Worm (Caenorhabditis elegans) whole organism, L4 larva: ENCODE data around the gene Y104H12D.2.

Experiments used
- F10B5.3 ChIP-seq: sonication (generic microtip); optimal IDR thresholded peaks from 2 replicates; lab custom pipeline; 2016; ENCODE audit warnings: mild to moderate bottlenecking, missing genetic modification characterization, missing compliant biosample characterization
- F26F4.8 ChIP-seq: fragments of 200-800 bp; sonication (Bioruptor generic); conservative IDR thresholded peaks from 2 replicates; pipeline ENCODE4 v1.3.6; 2022; ENCODE audit warnings: missing genetic modification characterization, missing compliant biosample characterization
- R02D3.7 ChIP-seq: fragments of 150-350 bp; sonication (generic microtip); optimal IDR thresholded peaks from 3 replicates; lab custom pipeline; 2014; ENCODE audit warnings: missing biosample characterization, missing genetic modification characterization
- Y5F2A.4 ChIP-seq: fragments of 200-800 bp; sonication (Bioruptor generic); optimal IDR thresholded peaks from 2 replicates; lab custom pipeline; 2018; ENCODE audit warnings: mild to moderate bottlenecking, missing genetic modification characterization, missing compliant biosample characterization
- ZK337.2 ChIP-seq: fragments of 200-800 bp; sonication (Bioruptor generic); IDR thresholded peaks from 2 replicates; pipeline ENCODE4 v1.3.6; 2022; ENCODE audit warnings: missing genetic modification reagents, missing genetic modification characterization, missing compliant biosample characterization
- aha-1 ChIP-seq: fragments of 150-350 bp; peaks from one replicate; lab custom pipeline; 2014; ENCODE audit warnings: missing biosample characterization, missing genetic modification characterization
- ama-1 ChIP-seq: fragments of 150-350 bp; optimal IDR thresholded peaks from 2 replicates; lab custom pipeline; 2014; ENCODE audit warnings: inconsistent platforms, mixed read lengths
- arid-1 ChIP-seq: fragments of 200-800 bp; sonication (Bioruptor generic); conservative IDR thresholded peaks from 2 replicates; pipeline ENCODE4 v1.3.6; 2022; ENCODE audit warnings: missing genetic modification reagents, missing genetic modification characterization, missing compliant biosample characterization
- ceh-32 ChIP-seq: sonication (generic microtip); optimal IDR thresholded peaks from 2 replicates; lab custom pipeline; 2016; ENCODE audit warnings: mild to moderate bottlenecking, missing genetic modification characterization, missing compliant biosample characterization; ENCODE audit not compliant: poor library complexity
- ceh-62 ChIP-seq: sonication (generic microtip); optimal IDR thresholded peaks from 2 replicates; lab custom pipeline; 2017; ENCODE audit warnings: missing biosample characterization, missing genetic modification characterization
- ces-1 ChIP-seq: fragments of 150-350 bp; sonication (generic microtip); optimal IDR thresholded peaks from 4 replicates; lab custom pipeline; 2014; ENCODE audit warnings: missing biosample characterization, missing genetic modification reagents, missing genetic modification characterization
- cey-2 ChIP-seq: sonication (generic microtip); optimal IDR thresholded peaks from 3 replicates; lab custom pipeline; 2017; ENCODE audit warnings: missing genetic modification characterization, mild to moderate bottlenecking, missing compliant biosample characterization, antibody characterized with exemption, borderline replicate concordance; ENCODE audit not compliant: insufficient read depth
- daf-12 ChIP-seq: fragments of 150-350 bp; optimal IDR thresholded peaks from 2 replicates; lab custom pipeline; 2014; ENCODE audit warnings: missing biosample characterization, missing genetic modification reagents, missing genetic modification characterization
- daf-16 ChIP-seq, 3 experiments: sonication (generic microtip); optimal IDR thresholded peaks; 2 replicates each; lab custom pipeline; 2016 to 2017; ENCODE audit warnings: missing genetic modification characterization in 3 of 3, missing genetic modification reagents in 3 of 3, mild to moderate bottlenecking in 2 of 3, missing compliant biosample characterization in 2 of 3, missing biosample characterization in 1 of 3, moderate library complexity in 1 of 3
- daf-19 ChIP-seq: fragments of 200-800 bp; sonication (Bioruptor generic); conservative IDR thresholded peaks from 2 replicates; pipeline ENCODE4 v1.3.6; 2022; ENCODE audit warnings: missing genetic modification characterization, missing compliant biosample characterization
- daf-8 ChIP-seq: fragments of 200-800 bp; sonication (Bioruptor generic); IDR thresholded peaks from 2 replicates; pipeline ENCODE4 v1.3.6; 2022; ENCODE audit warnings: missing genetic modification characterization, missing compliant biosample characterization
- dmd-6 ChIP-seq: fragments of 200-800 bp; sonication (Bioruptor generic); IDR thresholded peaks from 2 replicates; pipeline ENCODE4 v1.3.6; 2022; ENCODE audit warnings: missing genetic modification reagents, missing genetic modification characterization, missing compliant biosample characterization
- dmd-9 ChIP-seq: fragments of 200-800 bp; sonication (Bioruptor generic); IDR thresholded peaks from 2 replicates; pipeline ENCODE4 v1.3.6; 2022; ENCODE audit warnings: missing genetic modification reagents, missing genetic modification characterization, missing compliant biosample characterization
- dve-1 ChIP-seq: sonication (generic microtip); optimal IDR thresholded peaks from 2 replicates; lab custom pipeline; 2017; ENCODE audit warnings: antibody characterized with exemption, mild to moderate bottlenecking, missing genetic modification characterization, missing compliant biosample characterization; ENCODE audit not compliant: insufficient read depth
- egl-27 ChIP-seq: sonication (generic microtip); optimal IDR thresholded peaks from 3 replicates; lab custom pipeline; 2017; ENCODE audit warnings: missing biosample characterization, missing genetic modification reagents, missing genetic modification characterization
- egl-43 ChIP-seq: fragments of 200-800 bp; sonication (Bioruptor generic); IDR thresholded peaks from 2 replicates; pipeline ENCODE4 v1.3.6; 2022; ENCODE audit warnings: missing genetic modification reagents, missing genetic modification characterization, missing compliant biosample characterization
- fkh-10 ChIP-seq: fragments of 150-350 bp; optimal IDR thresholded peaks from 2 replicates; lab custom pipeline; 2014; ENCODE audit warnings: missing biosample characterization, missing genetic modification reagents, missing genetic modification characterization
- gei-8 ChIP-seq: fragments of 200-800 bp; sonication (Bioruptor generic); optimal IDR thresholded peaks from 2 replicates; lab custom pipeline; 2018; ENCODE audit warnings: mild to moderate bottlenecking, missing genetic modification characterization, missing compliant biosample characterization
- hlh-11 ChIP-seq: fragments of 200-800 bp; sonication (Bioruptor generic); optimal IDR thresholded peaks from 2 replicates; lab custom pipeline; 2018; ENCODE audit warnings: mild to moderate bottlenecking, missing genetic modification characterization, missing compliant biosample characterization
- hmg-1.1 ChIP-seq: fragments of 200-800 bp; sonication (Bioruptor generic); IDR thresholded peaks from 2 replicates; pipeline ENCODE4 v1.3.6; 2022; ENCODE audit warnings: missing genetic modification reagents, missing genetic modification characterization, missing compliant biosample characterization
- lim-7 ChIP-seq: fragments of 200-800 bp; sonication (Bioruptor generic); IDR thresholded peaks from 2 replicates; pipeline ENCODE4 v1.3.6; 2022; ENCODE audit warnings: missing genetic modification characterization, missing compliant biosample characterization
- lin-13 ChIP-seq: fragments of 150-350 bp; optimal IDR thresholded peaks from 2 replicates; lab custom pipeline; 2014; ENCODE audit warnings: missing biosample characterization, missing genetic modification reagents, missing genetic modification characterization
- madf-5 ChIP-seq, 2 experiments: fragments of 200-800 bp; sonication (Bioruptor generic); IDR thresholded peaks; 2 replicates each; pipeline ENCODE4 v1.3.6; 2022; ENCODE audit warnings: missing compliant biosample characterization in 2 of 2, missing genetic modification characterization in 2 of 2
- madf-9 ChIP-seq: fragments of 200-800 bp; sonication (Bioruptor generic); conservative IDR thresholded peaks from 2 replicates; pipeline ENCODE4 v1.3.6; 2022; ENCODE audit warnings: missing genetic modification reagents, missing genetic modification characterization, missing compliant biosample characterization
- mdl-1 ChIP-seq, 2 experiments: fragments of 150-350 bp in 1 of 2; sonication (generic microtip) in 1 of 2; optimal IDR thresholded peaks; 2 replicates each; lab custom pipeline; 2014 to 2017; ENCODE audit warnings: missing biosample characterization in 2 of 2, missing genetic modification characterization in 2 of 2
- mdt-29 ChIP-seq: fragments of 200-800 bp; sonication (Bioruptor generic); IDR thresholded peaks from 2 replicates; pipeline ENCODE4 v1.3.6; 2022; ENCODE audit warnings: missing genetic modification reagents, missing genetic modification characterization, missing compliant biosample characterization
- mes-2 ChIP-seq: sonication (generic microtip); optimal IDR thresholded peaks from 2 replicates; lab custom pipeline; 2016; ENCODE audit warnings: missing genotype, mild to moderate bottlenecking, missing genetic modification characterization, missing compliant biosample characterization; ENCODE audit not compliant: poor library complexity, severe bottlenecking
- mxl-3 ChIP-seq: fragments of 200-800 bp; sonication (Bioruptor generic); optimal IDR thresholded peaks from 2 replicates; lab custom pipeline; 2018; ENCODE audit warnings: mild to moderate bottlenecking, missing genetic modification characterization, missing compliant biosample characterization
- nhr-11 ChIP-seq: fragments of 150-350 bp; optimal IDR thresholded peaks from 2 replicates; lab custom pipeline; 2014; ENCODE audit warnings: missing biosample characterization, missing genetic modification characterization
- nhr-111 ChIP-seq: fragments of 200-800 bp; sonication (Bioruptor generic); optimal IDR thresholded peaks from 2 replicates; lab custom pipeline; 2018; ENCODE audit warnings: mild to moderate bottlenecking, missing genetic modification characterization, missing compliant biosample characterization
- nhr-42 ChIP-seq: fragments of 200-800 bp; sonication (Bioruptor generic); IDR thresholded peaks from 2 replicates; pipeline ENCODE4 v1.3.6; 2022; ENCODE audit warnings: missing genetic modification characterization, missing compliant biosample characterization
- nhr-48 ChIP-seq: sonication (generic microtip); optimal IDR thresholded peaks from 2 replicates; lab custom pipeline; 2016; ENCODE audit warnings: mild to moderate bottlenecking, missing genetic modification characterization, missing compliant biosample characterization
- nhr-6 ChIP-seq: fragments of 150-350 bp; optimal IDR thresholded peaks from 2 replicates; lab custom pipeline; 2014; ENCODE audit warnings: missing biosample characterization, missing genetic modification characterization
- pha-4 ChIP-seq, 2 experiments: fragments of 150-350 bp in 1 of 2; fragments of 200-800 bp in 1 of 2; sonication (Bioruptor generic) in 1 of 2; IDR thresholded peaks in 1 of 2; optimal IDR thresholded peaks in 1 of 2; 2 replicates each; pipeline versions ENCODE4 v1.3.6 to Lab custom; 2014 to 2022; ENCODE audit warnings: missing genetic modification characterization in 2 of 2, missing genetic modification reagents in 2 of 2, missing biosample characterization in 1 of 2, missing compliant biosample characterization in 1 of 2
- php-3 ChIP-seq: fragments of 200-800 bp; sonication (Bioruptor generic); IDR thresholded peaks from 2 replicates; pipeline ENCODE4 v1.3.6; 2022; ENCODE audit warnings: missing genetic modification reagents, missing genetic modification characterization, missing compliant biosample characterization
- pqm-1 ChIP-seq: sonication (generic microtip); optimal IDR thresholded peaks from 2 replicates; lab custom pipeline; 2017; ENCODE audit warnings: missing biosample characterization, missing genetic modification characterization
- skn-1 ChIP-seq: fragments of 150-350 bp; optimal IDR thresholded peaks from 2 replicates; lab custom pipeline; 2014; ENCODE audit warnings: missing biosample characterization, missing genetic modification characterization
- snpc-4 ChIP-seq: fragments of 150-350 bp; optimal IDR thresholded peaks from 2 replicates; lab custom pipeline; 2014; ENCODE audit warnings: missing biosample characterization, missing genetic modification characterization
- unc-39 ChIP-seq: sonication (generic microtip); optimal IDR thresholded peaks from 2 replicates; lab custom pipeline; 2017; ENCODE audit warnings: missing biosample characterization, missing genetic modification characterization
- zip-2 ChIP-seq: fragments of 150-350 bp; optimal IDR thresholded peaks from 2 replicates; lab custom pipeline; 2014; ENCODE audit warnings: missing biosample characterization, missing genetic modification characterization
- ztf-11 ChIP-seq: fragments of 150-350 bp; optimal IDR thresholded peaks from 2 replicates; lab custom pipeline; 2014; ENCODE audit warnings: missing biosample characterization, missing genetic modification characterization
- ztf-7 ChIP-seq: fragments of 150-350 bp; optimal IDR thresholded peaks from 2 replicates; lab custom pipeline; 2014; ENCODE audit warnings: missing biosample characterization, missing genetic modification characterization

Y104H12D.2 gene

DNA sequence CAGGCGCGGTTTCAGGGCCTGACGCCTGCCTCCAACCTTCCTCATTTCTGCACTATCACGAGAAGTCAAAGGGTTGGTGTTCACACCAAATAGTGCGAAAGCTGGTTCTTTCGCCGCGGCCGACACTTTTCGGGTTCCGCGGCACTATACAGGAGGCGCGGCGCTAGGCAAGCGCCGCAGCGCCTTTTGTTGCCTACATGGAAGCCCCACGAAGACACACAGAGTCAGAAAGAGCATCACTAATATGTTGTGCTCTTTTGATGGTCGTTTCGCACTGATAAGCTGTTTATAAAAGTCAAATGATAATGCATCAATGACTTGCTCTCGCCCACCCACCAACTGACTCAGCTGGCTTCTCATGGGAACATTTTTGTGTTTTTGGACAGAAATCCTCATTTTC lies 34.1 kb downstream of the Y104H12D.2 start (continued):
- no peak for TF ChIP-seq Y5F2A.4 (GFP tag; lab: Kevin White, UChicago)
- TF ChIP-seq ZK337.2 (GFP tag; lab: Robert Waterston, UW) = no peak
- TF ChIP-seq mdt-29 = no peak
- TF ChIP-seq nhr-111 (GFP tag; lab: Kevin White, UChicago) = no peak
- no peak for TF ChIP-seq madf-9 (GFP tag; lab: Robert Waterston, UW)
- no peak for TF ChIP-seq skn-1 (tag; lab: Kevin White, UChicago)
- TF ChIP-seq cey-2 (tag; lab: Kevin White, UChicago) = no peak
- no peak for TF ChIP-seq mxl-3
- TF ChIP-seq hlh-11 (tag; lab: Kevin White, UChicago) = peak; percentile 65
- no peak for TF ChIP-seq ceh-62
- peak; percentile 40; the same call in 1 of the 2 replicates for TF ChIP-seq php-3 (GFP tag; lab: Robert Waterston, UW)
- TF ChIP-seq mes-2 (tag; lab: Kevin White, UChicago) = no peak
- no peak for TF ChIP-seq zip-2
- TF ChIP-seq daf-12 = no peak
- TF ChIP-seq nhr-11 (tag; lab: Kevin White, UChicago) = no peak
- no peak for TF ChIP-seq ceh-32 (tag; lab: Kevin White, UChicago)
- no peak for TF ChIP-seq madf-5 (GFP tag; IDR thresholded peaks at IDR 0.05; lab: Robert Waterston, UW)
- no peak for TF ChIP-seq unc-39 (tag; lab: Kevin White, UChicago)
- no peak for TF ChIP-seq egl-27 (tag; lab: Kevin White, UChicago)
- TF ChIP-seq dve-1 (tag; lab: Kevin White, UChicago) = no peak
- TF ChIP-seq ztf-7 (tag; lab: Kevin White, UChicago) = no peak
- TF ChIP-seq daf-16 (GFP tag; optimal IDR thresholded peaks at IDR 0.05; lab: Kevin White, UChicago) = no peak
- peak; percentile 52 for TF ChIP-seq daf-16 (tag; optimal IDR thresholded peaks at IDR 0.05; lab: Kevin White, UChicago)
- peak; percentile 51 for TF ChIP-seq dmd-6 (GFP tag; lab: Robert Waterston, UW)
- TF ChIP-seq R02D3.7 (tag; lab: Kevin White, UChicago) = no peak
- no peak for TF ChIP-seq nhr-48
- no peak for TF ChIP-seq daf-8

DNA sequence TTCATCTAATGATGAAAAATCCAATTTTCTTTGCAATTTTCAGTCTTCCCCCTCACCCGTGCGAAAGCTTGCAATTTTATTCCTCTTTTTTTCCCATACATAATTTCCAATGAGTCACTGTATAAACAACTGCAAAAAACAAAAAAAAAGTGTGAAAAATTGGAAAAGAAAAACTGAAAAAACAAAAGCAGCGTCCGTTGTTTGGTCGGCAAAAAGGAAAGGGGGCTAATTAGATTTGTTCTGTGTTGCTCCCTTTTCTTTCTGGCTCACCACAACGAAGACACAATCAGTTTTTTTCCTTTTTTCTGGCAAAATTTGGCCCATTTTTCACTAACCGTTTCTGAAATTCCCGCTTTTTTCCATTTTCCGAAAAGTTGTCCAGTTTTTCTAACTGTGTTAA lies 34.5 kb downstream of the Y104H12D.2 start:
- TF ChIP-seq snpc-4 = no peak
- TF ChIP-seq ces-1 = peak; percentile 76

- TF ChIP-seq aha-1 (peak; percentile 15), madf-5 (GFP tag; IDR thresholded peaks at IDR 0.05; lab: Robert Waterston, UW) (no peak), unc-39 (tag; lab: Kevin White, UChicago) (no peak), arid-1 (GFP tag; lab: Robert Waterston, UW) (no peak), ama-1 (lab: Kevin White, UChicago) (no peak), mxl-3 (no peak), madf-9 (GFP tag; lab: Robert Waterston, UW) (no peak), daf-12 (no peak), daf-19 (no peak), egl-43 (GFP tag; lab: Robert Waterston, UW) (no peak), nhr-111 (GFP tag; lab: Kevin White, UChicago) (no peak), nhr-42 (GFP tag; lab: Robert Waterston, UW) (no peak), dmd-9 (GFP tag; lab: Robert Waterston, UW) (no peak), mdl-1 (tag; optimal IDR thresholded peaks at IDR 0.05; lab: Kevin White, UChicago) (peak in 1 of 2 experiments; percentile 9), hmg-1.1 (GFP tag; lab: Robert Waterston, UW) (no peak), php-3 (GFP tag; lab: Robert Waterston, UW) (no peak), pha-4 (GFP tag; IDR thresholded peaks at IDR 0.05; lab: Robert Waterston, UW) (no peak), pha-4 (tag; optimal IDR thresholded peaks at IDR 0.05; lab: Kevin White, UChicago) (no peak), ceh-62 (no peak), daf-16 (GFP tag; optimal IDR thresholded peaks at IDR 0.05; lab: Kevin White, UChicago) (no peak), daf-16 (tag; optimal IDR thresholded peaks at IDR 0.05; lab: Kevin White, UChicago) (no peak), F10B5.3 (no peak), lin-13 (GFP tag; lab: Kevin White, UChicago) (no peak), gei-8 (GFP tag; lab: Kevin White, UChicago) (no peak), pqm-1 (tag; lab: Kevin White, UChicago) (no peak), lim-7 (GFP tag; lab: Robert Waterston, UW) (no peak), ZK337.2 (GFP tag; lab: Robert Waterston, UW) (no peak), nhr-6 (no peak), ztf-11 (no peak), fkh-10 (GFP tag; lab: Kevin White, UChicago) (no peak), F26F4.8 (GFP tag; lab: Robert Waterston, UW) (no peak)
Measured at ce11 chrIV:1213192-1213591, 35.4 kb downstream of the Y104H12D.2 start.
